Worm (Caenorhabditis elegans): ENCODE measurements around the gene egl-26.

DNA sequence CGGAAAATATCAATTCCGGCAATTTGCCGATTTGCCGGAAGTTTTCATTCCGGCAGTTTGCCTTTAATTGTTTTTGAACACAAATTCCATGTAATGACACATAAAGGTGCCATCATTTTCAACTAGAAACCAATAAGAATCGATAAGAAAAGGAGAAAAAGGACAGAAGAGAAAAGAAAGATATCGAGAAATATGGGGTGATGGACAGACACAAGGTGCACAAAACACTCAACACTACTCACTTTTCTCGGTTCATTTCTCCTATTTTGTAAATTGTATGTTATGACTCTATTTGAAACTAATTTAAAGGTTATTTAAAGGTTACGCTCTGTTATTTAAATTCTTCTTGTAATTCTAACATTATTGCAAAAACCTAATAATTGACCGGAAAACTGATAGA is 18.6 kb upstream of the egl-26 start:
- no peak for TF ChIP-seq hlh-30 (tag; optimal IDR thresholded peaks at IDR 0.05; ENCODE audit: insufficient read depth)
- TF ChIP-seq rnt-1 (tag; optimal IDR thresholded peaks at IDR 0.05): no peak
- no peak for TF ChIP-seq pqm-1 (tag; optimal IDR thresholded peaks at IDR 0.05)
- no peak for TF ChIP-seq Y22D7AL.16 (tag; optimal IDR thresholded peaks at IDR 0.05)
- no peak for TF ChIP-seq ama-1 (optimal IDR thresholded peaks at IDR 0.05)
- no peak for TF ChIP-seq lin-11 (tag; optimal IDR thresholded peaks at IDR 0.05)
- TF ChIP-seq tbx-2 (tag; optimal IDR thresholded peaks at IDR 0.05): no peak
- TF ChIP-seq elt-2 (tag; optimal IDR thresholded peaks at IDR 0.05): peak; percentile 4
- no peak for TF ChIP-seq pha-2 (tag; optimal IDR thresholded peaks at IDR 0.05)
- no peak for TF ChIP-seq nhr-11 (tag; optimal IDR thresholded peaks at IDR 0.05)
- no peak for TF ChIP-seq lim-6 (tag; optimal IDR thresholded peaks at IDR 0.05)
- TF ChIP-seq ceh-48 (tag; optimal IDR thresholded peaks at IDR 0.05): no peak
- no peak for TF ChIP-seq pha-4 (tag; optimal IDR thresholded peaks at IDR 0.05)
- TF ChIP-seq sox-4 (tag; optimal IDR thresholded peaks at IDR 0.05): no peak

All from whole organism, late embryonic.